Fruit fly (Drosophila melanogaster): ENCODE results near the gene MFS10.

The MFS10 gene

dm6 chrX:13105220-13105619 is 23.6 kb upstream of the MFS10 start (continued):
- TF ChIP-seq mam (GFP tag; optimal IDR thresholded peaks at IDR 0.05) (no peak), kni (GFP tag; optimal IDR thresholded peaks at IDR 0.05) (no peak), CG7372 (GFP tag; IDR thresholded peaks at IDR 0.05) (no peak), caup (GFP tag; optimal IDR thresholded peaks at IDR 0.05; ENCODE audit: severe bottlenecking) (no peak), CG3281 (GFP tag; optimal IDR thresholded peaks at IDR 0.05) (peak; percentile 34), en (GFP tag; optimal IDR thresholded peaks at IDR 0.05) (no peak), Adf1 (GFP tag; IDR thresholded peaks at IDR 0.05) (no peak), maf-S (GFP tag; optimal IDR thresholded peaks at IDR 0.05) (no peak), CG4328 (GFP tag; optimal IDR thresholded peaks at IDR 0.05) (no peak), Doc3 (GFP tag; IDR thresholded peaks at IDR 0.05; ENCODE audit: partially characterized antibody) (no peak), Awh (GFP tag; IDR thresholded peaks at IDR 0.05) (no peak), Nf-YC (tag; optimal IDR thresholded peaks at IDR 0.05) (peak; percentile 23), p53 (GFP tag; optimal IDR thresholded peaks at IDR 0.05) (no peak), CG6272 (GFP tag; IDR thresholded peaks at IDR 0.05) (no peak), Trl (optimal IDR thresholded peaks at IDR 0.05) (no peak), Trl (GFP tag; optimal IDR thresholded peaks at IDR 0.05) (no peak), CG8089 (GFP tag; optimal IDR thresholded peaks at IDR 0.05) (no peak), CG17612 (GFP tag; IDR thresholded peaks at IDR 0.05) (no peak), Mrtf (GFP tag; IDR thresholded peaks at IDR 0.05) (no peak), Scr (GFP tag; IDR thresholded peaks at IDR 0.05; ENCODE audit: partially characterized antibody) (no peak), CG2889 (GFP tag; IDR thresholded peaks at IDR 0.05) (no peak), CG2202 (tag; optimal IDR thresholded peaks at IDR 0.05) (no peak), CG16863 (GFP tag; optimal IDR thresholded peaks at IDR 0.05) (no peak), gce (GFP tag; IDR thresholded peaks at IDR 0.05) (no peak), CG1529 (GFP tag; optimal IDR thresholded peaks at IDR 0.05) (no peak), Elba2 (GFP tag; optimal IDR thresholded peaks at IDR 0.05) (no peak), Hmr (GFP tag; optimal IDR thresholded peaks at IDR 0.05) (peak; percentile 18), Ptx1 (GFP tag; IDR thresholded peaks at IDR 0.05) (no peak), pros (GFP tag; optimal IDR thresholded peaks at IDR 0.05) (no peak), ATbp (GFP tag; optimal IDR thresholded peaks at IDR 0.05) (no peak), gcm (GFP tag; optimal IDR thresholded peaks at IDR 0.05) (no peak), Hr51 (GFP tag; optimal IDR thresholded peaks at IDR 0.05) (peak in 1 of 2 experiments; percentile 13), CG13296 (GFP tag; optimal IDR thresholded peaks at IDR 0.05) (peak; percentile 38), fru (optimal IDR thresholded peaks at IDR 0.05) (no peak), chm (GFP tag; IDR thresholded peaks at IDR 0.05) (no peak), MBD-R2 (GFP tag; IDR thresholded peaks at IDR 0.05) (no peak), Sox102F (GFP tag; optimal IDR thresholded peaks at IDR 0.05) (no peak), pan (optimal IDR thresholded peaks at IDR 0.05) (no peak), pan (GFP tag; optimal IDR thresholded peaks at IDR 0.05 in 1 of 2, IDR thresholded peaks at IDR 0.05 in 1 of 2) (no peak), B-H2 (GFP tag; optimal IDR thresholded peaks at IDR 0.05) (peak; percentile 12), CG30403 (GFP tag; optimal IDR thresholded peaks at IDR 0.05) (no peak), ham (GFP tag; IDR thresholded peaks at IDR 0.05) (no peak), lilli (GFP tag; optimal IDR thresholded peaks at IDR 0.05) (no peak), unpg (GFP tag; optimal IDR thresholded peaks at IDR 0.05) (peak; percentile 43), CG3838 (GFP tag; optimal IDR thresholded peaks at IDR 0.05) (no peak), CG43689 (GFP tag; IDR thresholded peaks at IDR 0.05) (no peak), sr (GFP tag; IDR thresholded peaks at IDR 0.05) (no peak), Hr39 (optimal IDR thresholded peaks at IDR 0.05) (no peak), CG33557 (GFP tag; optimal IDR thresholded peaks at IDR 0.05) (no peak), corto (GFP tag; optimal IDR thresholded peaks at IDR 0.05) (no peak), odd (GFP tag; optimal IDR thresholded peaks at IDR 0.05) (peak; percentile 2), fd3F (GFP tag; optimal IDR thresholded peaks at IDR 0.05) (peak; percentile 12), CG17361 (GFP tag; IDR thresholded peaks at IDR 0.05) (no peak)

Data from whole organism, embryonic.